Worm (Caenorhabditis elegans) whole organism, L4/young adult: ENCODE results near the gene zak-1.

Source experiments
- W03F9.2 ChIP-seq: fragments of 150-350 bp; optimal IDR thresholded peaks from 2 replicates; lab custom pipeline; 2014; ENCODE audit warnings: missing biosample characterization, missing genetic modification characterization
- dao-5 ChIP-seq: sonication (generic microtip); optimal IDR thresholded peaks from 2 replicates; lab custom pipeline; 2016; ENCODE audit warnings: missing genotype, missing genetic modification characterization, moderate library complexity, missing compliant biosample characterization

DNA sequence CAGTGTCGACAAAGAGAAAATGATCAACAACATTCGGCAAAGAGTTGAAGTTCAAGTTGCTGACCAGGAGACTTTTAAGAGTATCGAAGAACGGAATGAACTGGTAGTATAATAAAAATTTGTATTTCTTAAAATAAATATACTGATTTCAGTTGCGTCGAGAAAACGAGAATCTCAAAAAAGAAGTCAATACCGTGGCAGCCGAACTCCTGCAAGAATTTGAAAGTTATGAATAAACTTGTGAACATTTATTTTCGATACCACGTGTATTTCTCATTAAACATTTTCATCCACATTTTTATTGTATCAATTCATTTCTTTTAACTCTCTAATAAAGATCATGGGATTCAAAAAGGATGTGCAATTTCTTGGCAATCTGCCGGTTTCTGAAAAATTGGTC, 13.4 kb upstream of the zak-1 start, which contains the start of gene K04C2.8:
- TF ChIP-seq W03F9.2 (tag; lab: Kevin White, UChicago), result no peak
- TF ChIP-seq dao-5 (tag; lab: Kevin White, UChicago), result no peak
